Fruit fly (Drosophila melanogaster) whole organism, adult: ENCODE data around the gene Hexo2.

Source experiments
- CG11617 ChIP-seq: fragments of 200-800 bp; sonication (Bioruptor generic); optimal IDR thresholded peaks from 2 replicates; lab custom pipeline; 2017; ENCODE audit warnings: mild to moderate bottlenecking, missing biosample characterization, missing genetic modification reagents, missing genetic modification characterization
- CG12768 ChIP-seq: fragments of 200-800 bp; sonication (Bioruptor generic); optimal IDR thresholded peaks from 2 replicates; lab custom pipeline; 2017; ENCODE audit warnings: missing biosample characterization, missing genetic modification characterization, mild to moderate bottlenecking, moderate library complexity, missing genetic modification reagents
- CG14711 ChIP-seq: fragments of 200-800 bp; sonication (Bioruptor generic); optimal IDR thresholded peaks from 2 replicates; lab custom pipeline; 2018; ENCODE audit warnings: missing biosample characterization, mild to moderate bottlenecking, missing genetic modification characterization, moderate library complexity
- CG1620 ChIP-seq: fragments of 200-800 bp; sonication (Bioruptor generic); optimal IDR thresholded peaks from 2 replicates; lab custom pipeline; 2016; ENCODE audit warnings: missing biosample characterization, missing genetic modification characterization
- CG33017 ChIP-seq: fragments of 200-800 bp; sonication (Bioruptor generic); optimal IDR thresholded peaks from 2 replicates; lab custom pipeline; 2018; ENCODE audit warnings: missing biosample characterization, mild to moderate bottlenecking, missing genetic modification characterization, moderate library complexity
- CG5204 ChIP-seq: fragments of 200-800 bp; sonication (Bioruptor generic); optimal IDR thresholded peaks from 2 replicates; lab custom pipeline; 2016; ENCODE audit warnings: missing biosample characterization, missing genetic modification characterization
- CG7045 ChIP-seq: fragments of 200-800 bp; sonication (Bioruptor generic); optimal IDR thresholded peaks from 2 replicates; lab custom pipeline; 2017; ENCODE audit warnings: missing biosample characterization, mild to moderate bottlenecking, missing genetic modification characterization
- CG7101 ChIP-seq: fragments of 200-800 bp; sonication (Bioruptor generic); optimal IDR thresholded peaks from 2 replicates; lab custom pipeline; 2018; ENCODE audit warnings: missing biosample characterization, mild to moderate bottlenecking, missing genetic modification characterization, moderate library complexity
- Clk ChIP-seq: fragments of 200-800 bp; sonication (Bioruptor generic); optimal IDR thresholded peaks from 2 replicates; lab custom pipeline; 2017; ENCODE audit warnings: missing biosample characterization, missing genetic modification characterization
- Crg-1 ChIP-seq: fragments of 200-800 bp; sonication (Bioruptor generic); optimal IDR thresholded peaks from 2 replicates; lab custom pipeline; 2016; ENCODE audit warnings: missing biosample characterization, missing genetic modification characterization
- Hr96 ChIP-seq: fragments of 200-800 bp; sonication (Bioruptor generic); optimal IDR thresholded peaks from 2 replicates; lab custom pipeline; 2016; ENCODE audit warnings: missing biosample characterization, missing genetic modification characterization
- Mnt ChIP-seq: fragments of 200-800 bp; sonication (Bioruptor generic); optimal IDR thresholded peaks from 2 replicates; lab custom pipeline; 2016; ENCODE audit warnings: missing biosample characterization, mild to moderate bottlenecking, missing genetic modification characterization
- bab1 ChIP-seq: fragments of 200-800 bp; sonication (Bioruptor generic); optimal IDR thresholded peaks from 3 replicates; lab custom pipeline; 2019; ENCODE audit warnings: missing biosample characterization, mild to moderate bottlenecking, missing genetic modification characterization, moderate library complexity
- cic ChIP-seq: fragments of 200-800 bp; sonication (Bioruptor generic); optimal IDR thresholded peaks from 2 replicates; lab custom pipeline; 2017; ENCODE audit warnings: missing biosample characterization, mild to moderate bottlenecking, missing genetic modification characterization, moderate library complexity
- cnc ChIP-seq, 2 experiments: fragments of >200 bp; optimal IDR thresholded peaks; 2 replicates each; lab custom pipeline; 2017
- kay ChIP-seq: fragments of 200-800 bp; sonication (Bioruptor generic); peaks from one replicate; lab custom pipeline; 2016; ENCODE audit warnings: missing biosample characterization, missing genetic modification characterization, borderline replicate concordance
- ovo ChIP-seq: fragments of 200-800 bp; sonication (Bioruptor generic); optimal IDR thresholded peaks from 2 replicates; lab custom pipeline; 2016; ENCODE audit warnings: missing biosample characterization, missing genetic modification characterization
- pad ChIP-seq: fragments of 200-800 bp; sonication (Bioruptor generic); optimal IDR thresholded peaks from 3 replicates; lab custom pipeline; 2017; ENCODE audit warnings: missing biosample characterization, missing genetic modification characterization, mild to moderate bottlenecking, moderate library complexity, missing genetic modification reagents
- tj ChIP-seq: fragments of 200-800 bp; sonication (Bioruptor generic); optimal IDR thresholded peaks from 3 replicates; lab custom pipeline; 2017; ENCODE audit warnings: missing biosample characterization, mild to moderate bottlenecking, missing genetic modification characterization, moderate library complexity
- toe ChIP-seq: fragments of 200-800 bp; sonication (Bioruptor generic); optimal IDR thresholded peaks from 2 replicates; lab custom pipeline; 2016; ENCODE audit warnings: missing biosample characterization, missing genetic modification characterization

Hexo2 gene

DNA sequence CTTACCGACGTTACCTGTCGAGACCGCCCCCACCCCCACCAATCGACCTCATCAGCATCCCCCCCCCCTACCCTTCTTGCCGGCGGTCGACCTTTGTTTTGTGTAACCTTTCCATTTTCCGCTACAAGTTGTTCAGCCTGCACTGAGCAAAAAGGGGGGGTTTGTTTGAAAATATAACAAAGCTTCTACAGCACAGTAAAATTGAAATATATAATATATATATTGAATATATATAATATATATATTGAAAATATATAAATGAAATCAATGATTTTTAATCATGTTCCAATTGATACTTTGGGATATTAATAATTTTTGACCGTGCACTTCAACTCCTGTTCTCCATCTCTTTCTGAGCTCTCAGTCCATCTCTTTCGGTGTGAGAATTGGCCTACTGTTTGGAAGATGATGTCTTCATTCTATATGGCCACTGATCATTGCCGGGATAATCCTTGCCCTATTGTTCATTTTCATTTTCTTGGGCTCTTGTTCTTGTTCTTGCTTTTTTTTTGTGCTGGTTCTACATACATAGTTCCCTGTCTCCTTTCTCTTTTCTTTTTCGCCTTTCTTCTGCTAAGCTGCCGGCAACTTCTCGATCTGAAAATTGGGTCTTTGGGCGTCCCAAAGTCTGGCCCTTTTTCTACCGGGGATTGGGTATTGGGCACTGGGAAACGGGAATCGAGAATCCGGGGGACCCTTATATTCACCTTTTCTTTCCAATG, 43.7 kb upstream of the Hexo2 start:
- TF ChIP-seq Mnt (GFP tag; lab: Kevin White, UChicago) (no peak), bab1 (GFP tag; lab: Kevin White, UChicago) (no peak), CG12768 (GFP tag; lab: Kevin White, UChicago) (no peak), cic (GFP tag; lab: Kevin White, UChicago) (no peak), CG14711 (tag; lab: Kevin White, UChicago) (no peak), toe (GFP tag; lab: Kevin White, UChicago) (no peak), pad (GFP tag; lab: Kevin White, UChicago) (no peak)

DNA sequence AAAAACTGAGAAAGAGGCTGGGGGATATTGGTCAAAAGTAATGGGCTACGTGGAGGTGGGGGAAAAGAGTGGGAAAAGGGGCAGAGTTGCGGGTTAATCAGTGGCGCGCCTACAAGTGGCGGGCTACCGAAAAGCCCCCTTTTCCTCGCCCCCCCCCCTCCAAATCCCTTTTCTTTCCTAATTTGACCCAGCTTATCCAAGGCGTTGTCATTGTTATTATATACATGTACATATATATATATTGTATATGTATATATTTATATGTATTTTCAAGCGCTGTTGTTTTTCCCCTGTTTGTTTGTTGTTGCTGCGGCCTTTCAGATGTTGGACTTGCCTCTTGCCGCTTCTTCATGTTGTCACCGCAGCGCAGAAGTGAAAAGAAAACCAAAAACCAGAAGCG, 42.4 kb upstream of the Hexo2 start:
- no peak for TF ChIP-seq cic (GFP tag; lab: Kevin White, UChicago)
- no peak for TF ChIP-seq CG33017
- no peak for TF ChIP-seq Crg-1 (GFP tag; lab: Kevin White, UChicago)

DNA sequence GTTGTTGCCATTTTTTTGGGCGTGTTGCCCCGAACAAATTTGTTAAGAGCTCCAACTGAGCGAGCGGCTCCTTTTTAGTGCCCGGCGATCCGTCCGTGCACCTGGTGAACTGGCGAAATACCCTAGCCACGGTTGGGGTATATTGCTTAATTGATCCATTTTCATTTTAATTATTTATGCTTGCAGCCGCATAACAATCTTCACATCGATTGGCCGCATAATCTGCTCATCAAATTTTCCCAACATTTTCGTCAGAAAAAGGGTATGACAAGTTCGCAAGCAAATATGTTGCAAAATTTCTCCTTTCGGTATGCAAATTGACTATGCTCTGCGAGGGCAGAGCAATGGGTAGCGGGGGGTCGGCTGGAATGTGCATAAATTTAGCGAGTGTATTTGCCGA, 41.7 kb upstream of the Hexo2 start:
- TF ChIP-seq CG11617 (GFP tag; lab: Kevin White, UChicago) (no peak), cic (GFP tag; lab: Kevin White, UChicago) (no peak), Mnt (GFP tag; lab: Kevin White, UChicago) (no peak), pad (GFP tag; lab: Kevin White, UChicago) (no peak), toe (GFP tag; lab: Kevin White, UChicago) (no peak), CG7045 (GFP tag; lab: Kevin White, UChicago) (no peak), bab1 (GFP tag; lab: Kevin White, UChicago) (no peak), CG5204 (GFP tag; lab: Kevin White, UChicago) (no peak), CG14711 (tag; lab: Kevin White, UChicago) (no peak)

DNA sequence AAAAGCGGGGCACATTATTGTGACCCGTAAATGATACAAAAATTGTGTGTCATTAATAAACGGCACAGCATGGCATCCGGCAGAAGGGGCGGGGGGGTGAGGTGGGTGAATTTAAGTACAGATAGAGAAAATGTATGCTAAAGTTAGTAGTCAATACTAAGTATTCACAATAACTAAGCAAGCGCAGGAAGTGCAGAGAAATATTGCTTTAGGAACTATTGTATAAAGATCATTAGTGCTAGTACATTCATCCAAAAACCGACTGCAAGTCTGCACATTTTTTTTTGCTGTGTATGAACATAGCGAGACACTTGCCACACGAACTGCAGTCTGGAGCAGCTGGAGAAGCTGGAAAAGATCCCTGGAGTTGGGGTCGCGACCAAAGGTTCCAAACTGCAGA, 40.0 kb upstream of the Hexo2 start:
- TF ChIP-seq Mnt (GFP tag; lab: Kevin White, UChicago) (no peak), CG5204 (GFP tag; lab: Kevin White, UChicago) (no peak), CG12768 (GFP tag; lab: Kevin White, UChicago) (no peak), cnc (optimal IDR thresholded peaks at IDR 0.05; lab: Kevin White, UChicago) (no peak), tj (GFP tag; lab: Kevin White, UChicago) (no peak), cic (GFP tag; lab: Kevin White, UChicago) (no peak), CG33017 (no peak), Crg-1 (GFP tag; lab: Kevin White, UChicago) (no peak), CG1620 (GFP tag; lab: Kevin White, UChicago) (no peak), kay (GFP tag; lab: Kevin White, UChicago) (no peak), CG11617 (GFP tag; lab: Kevin White, UChicago) (no peak), ovo (GFP tag; lab: Kevin White, UChicago) (no peak), CG14711 (tag; lab: Kevin White, UChicago) (no peak), Clk (GFP tag; lab: Kevin White, UChicago) (no peak), pad (GFP tag; lab: Kevin White, UChicago) (no peak), toe (GFP tag; lab: Kevin White, UChicago) (no peak)

DNA sequence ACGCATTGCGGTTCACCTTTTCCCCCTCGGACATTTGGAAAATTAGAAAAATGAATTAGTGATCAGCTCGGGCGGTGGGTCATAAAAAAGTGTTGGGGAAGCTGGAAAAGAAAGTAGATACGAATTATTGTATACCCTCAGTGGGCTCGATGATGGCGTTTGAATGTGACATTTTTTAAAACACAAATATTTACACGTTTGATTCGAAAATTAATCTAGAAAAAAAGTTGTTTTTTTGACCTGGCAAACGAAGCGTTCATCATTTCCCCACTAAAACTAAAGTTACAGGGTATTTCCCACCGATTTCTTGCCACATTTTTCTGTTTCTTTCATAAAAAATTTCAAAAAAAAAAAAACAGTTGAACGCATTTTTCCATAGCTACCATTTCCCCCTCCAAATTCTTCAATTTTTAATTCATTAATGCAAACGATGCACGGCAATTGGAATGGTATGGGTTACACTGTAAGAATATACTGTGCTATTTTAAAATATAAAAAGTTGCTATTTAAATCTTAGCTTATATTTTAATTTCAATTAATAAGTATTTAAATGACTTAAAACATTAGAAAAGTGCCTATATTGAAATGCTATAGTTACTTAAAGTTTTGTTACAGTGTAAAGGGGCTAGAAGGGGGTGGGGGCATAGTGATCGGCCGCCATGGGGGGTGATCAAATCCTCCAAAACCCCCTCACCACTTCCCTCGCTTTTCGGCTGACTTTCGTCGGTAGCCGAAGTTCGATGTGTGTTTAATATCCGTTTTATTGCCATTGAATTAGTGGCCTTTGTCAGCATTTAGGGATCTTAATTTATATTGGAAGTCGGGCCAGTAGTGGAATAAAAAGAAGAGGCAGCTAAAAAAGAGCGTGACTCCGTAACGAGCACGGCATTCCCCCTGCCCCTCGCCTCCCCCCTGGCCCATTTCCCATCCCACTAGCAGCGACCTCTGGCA, 37.8 kb upstream of the Hexo2 start:
- TF ChIP-seq Crg-1 (GFP tag; lab: Kevin White, UChicago) (no peak), CG1620 (GFP tag; lab: Kevin White, UChicago) (no peak), pad (GFP tag; lab: Kevin White, UChicago) (no peak), kay (GFP tag; lab: Kevin White, UChicago) (no peak)

DNA sequence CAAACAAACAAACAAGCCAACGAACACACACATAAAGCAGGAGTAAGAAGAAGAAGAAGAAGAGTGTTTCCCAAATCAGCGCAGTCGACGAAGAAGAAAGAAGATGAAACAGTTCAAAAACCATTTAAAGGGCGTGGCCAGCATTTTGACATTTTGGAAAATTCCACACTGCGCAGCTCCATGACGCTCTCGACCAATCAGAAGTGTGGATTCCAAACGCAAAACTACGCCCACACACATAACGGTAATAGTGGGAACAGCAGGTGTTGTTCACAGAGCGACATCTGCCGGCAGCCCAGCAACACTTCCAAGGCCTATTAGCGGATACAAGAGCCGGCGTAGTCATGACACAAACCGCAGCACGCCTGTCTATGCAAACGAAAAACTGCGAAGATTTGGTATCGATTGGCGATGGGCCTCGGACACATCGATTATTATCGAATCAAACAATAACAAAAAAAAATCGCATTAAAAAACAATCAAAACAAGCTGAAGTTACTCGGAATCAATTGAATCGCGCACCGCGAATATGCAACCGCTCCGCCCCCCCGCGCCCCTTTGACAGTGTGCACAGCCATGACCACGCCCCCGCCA, 32.7 kb upstream of the Hexo2 start, which contains the start of gene Rubicon:
Rubicon (plus strand) TSS at position 433 of the 594 bp plus-strand sequence.
- TF ChIP-seq cnc (optimal IDR thresholded peaks at IDR 0.05; lab: Kevin White, UChicago) (no peak), bab1 (GFP tag; lab: Kevin White, UChicago) (peak; percentile 79), CG1620 (GFP tag; lab: Kevin White, UChicago) (peak; percentile 66), toe (GFP tag; lab: Kevin White, UChicago) (no peak), ovo (GFP tag; lab: Kevin White, UChicago) (peak; percentile 98), CG33017 (no peak), CG7045 (GFP tag; lab: Kevin White, UChicago) (no peak), Hr96 (GFP tag; lab: Kevin White, UChicago) (peak; percentile 36), Clk (GFP tag; lab: Kevin White, UChicago) (no peak), kay (GFP tag; lab: Kevin White, UChicago) (no peak), tj (GFP tag; lab: Kevin White, UChicago) (peak; percentile 60), cic (GFP tag; lab: Kevin White, UChicago) (peak; percentile 23), CG14711 (tag; lab: Kevin White, UChicago) (no peak), CG11617 (GFP tag; lab: Kevin White, UChicago) (no peak), CG7101 (peak; percentile 40), pad (GFP tag; lab: Kevin White, UChicago) (peak; percentile 70), CG5204 (GFP tag; lab: Kevin White, UChicago) (no peak), CG12768 (GFP tag; lab: Kevin White, UChicago) (no peak), Crg-1 (GFP tag; lab: Kevin White, UChicago) (peak; percentile 31), Mnt (GFP tag; lab: Kevin White, UChicago) (peak; percentile 68)
